Worm (Caenorhabditis elegans) whole organism, L3 larva: ENCODE data around the gene T05B9.1.

Source experiments
- ceh-82 ChIP-seq: fragments of 150-350 bp; optimal IDR thresholded peaks from 2 replicates; lab custom pipeline; 2014; ENCODE audit warnings: missing biosample characterization, missing genetic modification characterization
- nhr-23 ChIP-seq: fragments of 150-350 bp; optimal IDR thresholded peaks from 2 replicates; lab custom pipeline; 2014; ENCODE audit warnings: missing biosample characterization, missing genetic modification reagents, missing genetic modification characterization
- nhr-25 ChIP-seq: sonication (generic microtip); optimal IDR thresholded peaks from 2 replicates; lab custom pipeline; 2017; ENCODE audit warnings: missing biosample characterization, missing genetic modification characterization
- nhr-76 ChIP-seq: fragments of 150-350 bp; sonication (generic microtip); optimal IDR thresholded peaks from 5 replicates; lab custom pipeline; 2014; ENCODE audit warnings: missing biosample characterization, missing genetic modification characterization
- ztf-4 ChIP-seq: fragments of 150-350 bp; optimal IDR thresholded peaks from 2 replicates; lab custom pipeline; 2014; ENCODE audit warnings: missing biosample characterization, missing genetic modification characterization

DNA sequence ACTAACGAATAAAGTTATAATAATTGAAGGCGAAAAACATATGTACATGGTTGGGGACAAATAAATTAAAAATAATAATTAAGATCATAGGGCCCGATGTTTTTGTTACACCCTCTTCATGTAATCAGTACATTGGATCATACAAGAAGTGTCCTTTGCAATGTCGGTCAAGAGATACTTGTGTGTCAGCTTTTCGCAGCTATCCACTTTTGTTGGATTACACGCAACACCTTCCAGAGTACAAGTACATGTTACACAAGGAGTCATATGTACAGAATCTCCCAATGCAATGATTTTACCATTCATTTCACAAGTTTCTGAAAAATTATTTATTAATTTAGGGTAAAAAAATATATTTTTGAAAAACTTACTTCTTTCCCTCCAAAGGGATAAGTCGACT, 20.0 kb downstream of the T05B9.1 start:
- TF ChIP-seq nhr-25 (tag; lab: Kevin White, UChicago) (no peak), ceh-82 (no peak), nhr-76 (tag; lab: Kevin White, UChicago) (no peak), nhr-23 (tag; lab: Kevin White, UChicago) (no peak), ztf-4 (tag; lab: Kevin White, UChicago) (no peak)
